Worm (Caenorhabditis elegans) whole organism, midembryonic: Measurements from ENCODE around the gene K06A9.3.

Experiments
- cog-1 ChIP-seq: sonication (generic microtip); optimal IDR thresholded peaks from 2 replicates; lab custom pipeline; 2016; ENCODE audit warnings: missing genetic modification characterization, missing compliant biosample characterization
- flt-1 ChIP-seq: fragments of 200-800 bp; sonication (Bioruptor generic); IDR thresholded peaks from 2 replicates; pipeline ENCODE4 v1.3.6; 2022; ENCODE audit warnings: missing genetic modification characterization, missing compliant biosample characterization
- med-1 ChIP-seq: sonication (generic microtip); optimal IDR thresholded peaks from 2 replicates; lab custom pipeline; 2017; ENCODE audit warnings: missing genetic modification characterization, mild to moderate bottlenecking, missing compliant biosample characterization, antibody characterized with exemption, missing genetic modification reagents; ENCODE audit not compliant: insufficient read depth
- ref-1 ChIP-seq: fragments of 200-800 bp; sonication (Bioruptor generic); conservative IDR thresholded peaks from 2 replicates; pipeline ENCODE4 v1.3.6; 2022; ENCODE audit warnings: missing genetic modification reagents, missing genetic modification characterization, missing compliant biosample characterization
- ztf-23 ChIP-seq: fragments of 200-800 bp; sonication (Bioruptor generic); IDR thresholded peaks from 2 replicates; pipeline ENCODE4 v1.3.6; 2022; ENCODE audit warnings: missing genetic modification reagents, missing genetic modification characterization, missing compliant biosample characterization

- no peak for TF ChIP-seq cog-1 (tag; lab: Kevin White, UChicago)
- no peak for TF ChIP-seq ref-1 (GFP tag; lab: Robert Waterston, UW)
- no peak for TF ChIP-seq ztf-23
- TF ChIP-seq med-1: no peak
- no peak for TF ChIP-seq flt-1 (GFP tag; lab: Robert Waterston, UW)
Measured at ce11 chrX:1502914-1503313, 32.2 kb downstream of the K06A9.3 start.
